Worm (Caenorhabditis elegans): ENCODE results near the gene C44B7.7.

C44B7.7 gene

DNA sequence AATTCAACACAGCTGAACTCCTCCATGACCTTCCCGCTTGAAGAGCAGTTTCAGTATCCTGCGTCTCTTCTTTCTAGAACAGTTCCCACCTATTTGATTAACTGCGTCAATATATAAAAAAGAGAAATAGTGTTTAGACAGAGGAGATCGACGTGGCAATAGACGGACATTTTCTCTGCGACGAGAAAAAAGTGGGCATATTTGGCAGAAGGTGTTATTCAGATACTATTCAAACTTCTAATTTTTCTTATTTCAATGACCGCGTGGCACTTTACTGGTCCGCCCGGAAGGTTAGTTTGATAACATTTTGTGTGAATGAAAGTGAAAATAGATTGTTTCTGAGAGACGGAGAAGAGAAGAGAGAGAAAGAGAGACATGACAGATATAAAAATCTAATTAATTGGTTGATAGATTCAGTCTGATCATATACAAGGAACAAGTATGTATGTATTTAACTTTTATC, 32.0 kb downstream of the C44B7.7 start, which contains the start of gene tbc-6:
Gene tbc-6, plus strand, starts transcription at position 208 of the 463 bp plus-strand sequence.
- TF ChIP-seq jun-1 (tag; optimal IDR thresholded peaks at IDR 0.05) = peak; percentile 90
- no peak for TF ChIP-seq nhr-77 (tag; optimal IDR thresholded peaks at IDR 0.05)
- no peak for TF ChIP-seq ceh-16 (tag; optimal IDR thresholded peaks at IDR 0.05)
- no peak for TF ChIP-seq fos-1 (tag; optimal IDR thresholded peaks at IDR 0.05)
- TF ChIP-seq nhr-43 (tag; optimal IDR thresholded peaks at IDR 0.05; ENCODE audit: poor library complexity, severe bottlenecking) = peak; percentile 81
- peak; percentile 30 for TF ChIP-seq nfya-1 (tag; optimal IDR thresholded peaks at IDR 0.05; ENCODE audit: insufficient read depth)
- peak; percentile 61 for TF ChIP-seq egl-27 (tag; optimal IDR thresholded peaks at IDR 0.05)
- no peak for TF ChIP-seq skn-1 (tag; optimal IDR thresholded peaks at IDR 0.05)
- peak; percentile 66 for TF ChIP-seq nhr-25 (tag; optimal IDR thresholded peaks at IDR 0.05)
- TF ChIP-seq elt-2 (tag; optimal IDR thresholded peaks at IDR 0.05) = peak; percentile 53
- TF ChIP-seq pqm-1 (tag; optimal IDR thresholded peaks at IDR 0.05) = peak; percentile 27
- peak; percentile 55 for TF ChIP-seq aly-2 (tag; optimal IDR thresholded peaks at IDR 0.05)
- TF ChIP-seq mdl-1 (tag; optimal IDR thresholded peaks at IDR 0.05) = peak; percentile 22
- TF ChIP-seq ceh-28 (tag; optimal IDR thresholded peaks at IDR 0.05) = peak; percentile 34
- no peak for TF ChIP-seq zag-1 (tag; optimal IDR thresholded peaks at IDR 0.05)
- TF ChIP-seq fkh-10 (GFP tag; optimal IDR thresholded peaks at IDR 0.05) = no peak
- TF ChIP-seq nhr-237 (tag; optimal IDR thresholded peaks at IDR 0.05) = no peak
- TF ChIP-seq pha-4 (tag; optimal IDR thresholded peaks at IDR 0.05) = peak; percentile 78
- TF ChIP-seq nhr-23 (tag; optimal IDR thresholded peaks at IDR 0.05) = peak; percentile 84
- peak in 2 of 3 experiments; percentile 7 to 33 for TF ChIP-seq elt-3 (tag; optimal IDR thresholded peaks at IDR 0.05)
- TF ChIP-seq R02D3.7 (tag; optimal IDR thresholded peaks at IDR 0.05) = peak; percentile 64
- no peak for TF ChIP-seq nhr-11 (tag; optimal IDR thresholded peaks at IDR 0.05)

DNA sequence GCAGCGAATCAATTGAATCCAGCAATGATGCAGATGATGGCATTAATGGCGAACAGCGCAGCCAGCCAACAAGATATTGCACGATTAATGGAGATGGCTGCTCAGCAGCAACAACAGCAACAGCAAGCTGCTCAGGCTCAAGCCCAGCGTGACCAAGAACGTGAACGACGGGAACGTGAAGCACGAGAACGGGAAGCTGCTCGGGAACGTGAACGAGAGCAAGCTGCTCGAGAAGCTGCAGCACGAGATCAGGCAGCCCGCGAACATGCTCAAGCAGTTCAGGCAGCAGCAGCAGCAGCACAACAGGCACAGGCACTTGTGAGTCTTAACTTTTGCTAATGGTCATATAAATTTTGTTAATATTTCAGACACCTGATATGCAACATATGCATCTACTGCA, 33.2 kb downstream of the C44B7.7 start:
- TF ChIP-seq eor-1 (tag; optimal IDR thresholded peaks at IDR 0.05) = no peak
- TF ChIP-seq lsy-12 (tag; optimal IDR thresholded peaks at IDR 0.05) = no peak

ce11 chrII:6845006-6845459, 34.9 kb downstream of the C44B7.7 start:
- TF ChIP-seq elt-2 (tag; optimal IDR thresholded peaks at IDR 0.05) (peak; percentile 39), ceh-16 (tag; optimal IDR thresholded peaks at IDR 0.05) (no peak)

DNA sequence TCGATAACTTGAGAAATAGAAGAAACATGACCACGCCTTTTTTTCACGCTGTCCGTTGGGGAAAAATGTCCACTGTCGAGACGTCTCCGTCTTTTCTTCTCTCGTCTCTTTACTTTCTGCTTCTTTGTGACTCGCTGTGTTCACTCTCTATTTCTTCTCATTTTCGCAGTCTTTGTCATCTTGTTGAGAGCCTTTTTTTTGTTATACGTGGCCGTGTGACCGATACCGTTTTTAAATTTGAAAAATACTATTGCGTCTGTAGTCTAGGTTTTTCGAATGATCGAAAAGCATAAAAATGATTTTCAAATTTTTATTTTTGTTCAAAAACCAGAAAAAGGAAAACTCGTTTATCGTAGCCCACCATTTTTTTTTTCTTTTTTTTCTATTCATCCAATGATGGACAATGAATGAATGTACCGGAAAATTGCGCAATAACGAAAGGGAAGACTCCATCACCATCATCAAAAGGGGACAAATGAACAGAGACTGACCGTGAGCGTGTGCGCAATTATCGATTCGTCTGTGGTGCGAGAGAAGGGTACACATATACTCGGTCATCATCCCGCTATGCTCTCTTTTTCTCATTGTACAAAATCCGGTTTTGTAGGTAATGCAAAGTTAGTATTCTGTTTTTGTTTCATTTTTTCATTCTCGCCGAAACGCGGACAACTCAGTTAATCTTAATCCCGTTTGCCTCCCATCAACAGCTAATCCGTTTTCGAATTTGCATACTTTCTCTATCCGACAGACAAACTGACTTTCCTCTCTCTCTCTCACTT, 35.6 kb downstream of the C44B7.7 start:
- TF ChIP-seq pha-4 (tag; optimal IDR thresholded peaks at IDR 0.05) = peak; percentile 69
- TF ChIP-seq hmg-11 (tag; optimal IDR thresholded peaks at IDR 0.05) = no peak
- TF ChIP-seq nfya-1 (tag; optimal IDR thresholded peaks at IDR 0.05; ENCODE audit: insufficient read depth) = peak; percentile 17
- peak; percentile 41 for TF ChIP-seq nhr-23 (tag; optimal IDR thresholded peaks at IDR 0.05)
- TF ChIP-seq ztf-4 (tag; optimal IDR thresholded peaks at IDR 0.05) = no peak
- TF ChIP-seq mdl-1 (tag; optimal IDR thresholded peaks at IDR 0.05) = no peak

DNA sequence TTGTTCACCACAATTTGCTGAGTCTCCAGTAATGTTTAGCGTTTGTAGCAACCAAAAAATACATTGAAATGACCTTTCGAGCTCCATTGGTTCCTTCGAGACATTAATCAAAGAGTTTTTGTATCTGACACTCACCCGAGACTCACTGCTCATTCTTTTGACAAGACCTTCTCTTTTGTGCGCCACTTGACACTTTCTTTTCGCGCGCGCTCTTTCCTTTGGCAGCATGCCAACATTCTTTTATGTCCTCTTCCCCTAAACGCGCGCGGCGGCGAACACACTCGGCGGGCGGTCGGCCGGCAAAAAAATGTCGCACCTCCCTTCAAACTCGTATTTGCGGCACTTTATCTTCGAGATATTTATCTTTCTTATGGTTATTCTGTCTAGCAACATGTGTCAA, 36.3 kb downstream of the C44B7.7 start:
- peak; percentile 1 for TF ChIP-seq nhr-25 (tag; optimal IDR thresholded peaks at IDR 0.05)
- TF ChIP-seq nhr-28 (tag; optimal IDR thresholded peaks at IDR 0.05) = no peak
- TF ChIP-seq ZK546.5 (tag; optimal IDR thresholded peaks at IDR 0.05) = no peak
- no peak for TF ChIP-seq nhr-76 (tag; optimal IDR thresholded peaks at IDR 0.05)
- no peak for TF ChIP-seq mml-1 (tag; optimal IDR thresholded peaks at IDR 0.05)
- TF ChIP-seq nhr-11 (tag; optimal IDR thresholded peaks at IDR 0.05) = no peak
- no peak for TF ChIP-seq aly-2 (tag; optimal IDR thresholded peaks at IDR 0.05)
- no peak for TF ChIP-seq sea-2 (GFP tag; optimal IDR thresholded peaks at IDR 0.05)
- no peak for TF ChIP-seq unc-39 (tag; optimal IDR thresholded peaks at IDR 0.05)
- TF ChIP-seq nfya-1 (tag; optimal IDR thresholded peaks at IDR 0.05; ENCODE audit: insufficient read depth) = peak; percentile 28
- TF ChIP-seq ama-1 (optimal IDR thresholded peaks at IDR 0.05) = no peak
- no peak for TF ChIP-seq nhr-23 (tag; optimal IDR thresholded peaks at IDR 0.05)
- no peak for TF ChIP-seq elt-3 (tag; optimal IDR thresholded peaks at IDR 0.05)
- no peak for TF ChIP-seq tbx-2 (tag; optimal IDR thresholded peaks at IDR 0.05)
- TF ChIP-seq jun-1 (tag; optimal IDR thresholded peaks at IDR 0.05) = no peak
- no peak for TF ChIP-seq snpc-4 (tag; optimal IDR thresholded peaks at IDR 0.05)
- no peak for TF ChIP-seq fkh-2 (tag; optimal IDR thresholded peaks at IDR 0.05)
- no peak for TF ChIP-seq lin-15B (tag; optimal IDR thresholded peaks at IDR 0.05)
- no peak for TF ChIP-seq pqm-1 (tag; optimal IDR thresholded peaks at IDR 0.05)
- peak; percentile 27 for TF ChIP-seq hmg-11 (tag; optimal IDR thresholded peaks at IDR 0.05)
- no peak for TF ChIP-seq eor-1 (tag; optimal IDR thresholded peaks at IDR 0.05)
- TF ChIP-seq lsy-12 (tag; optimal IDR thresholded peaks at IDR 0.05) = no peak
- no peak for TF ChIP-seq zag-1 (tag; optimal IDR thresholded peaks at IDR 0.05)
- TF ChIP-seq ceh-9 (tag; optimal IDR thresholded peaks at IDR 0.05) = no peak
- no peak for TF ChIP-seq R02D3.7 (tag; optimal IDR thresholded peaks at IDR 0.05)
- no peak for TF ChIP-seq mdl-1 (tag; optimal IDR thresholded peaks at IDR 0.05)
- TF ChIP-seq nhr-67 (tag; optimal IDR thresholded peaks at IDR 0.05) = no peak
- no peak for TF ChIP-seq ztf-11 (tag; optimal IDR thresholded peaks at IDR 0.05)
- no peak for TF ChIP-seq nhr-12 (tag; optimal IDR thresholded peaks at IDR 0.05)
- no peak for TF ChIP-seq fkh-10 (GFP tag; optimal IDR thresholded peaks at IDR 0.05)
- TF ChIP-seq ztf-4 (tag; optimal IDR thresholded peaks at IDR 0.05) = no peak
- peak; percentile 76 for TF ChIP-seq unc-62 (GFP tag; optimal IDR thresholded peaks at IDR 0.05)

Measured in whole organism, L3 larva.